Worm (Caenorhabditis elegans): ENCODE data around the gene F01D5.2.
"Not testable (repeated sequence)": the region's sequence is repeated elsewhere in the genome, so short reads cannot be mapped to it uniquely, and the experiment has no call there.

Gene F01D5.2

ce11 chrII:14032705-14033104 is 33.8 kb upstream of the F01D5.2 start (continued):
- TF ChIP-seq ceh-79 (tag; optimal IDR thresholded peaks at IDR 0.05) (no peak), Y56A3A.18 (GFP tag; IDR thresholded peaks at IDR 0.05) (no peak), let-607 (tag; optimal IDR thresholded peaks at IDR 0.05) (no peak), Y53F4B.3 (GFP tag; IDR thresholded peaks at IDR 0.05) (no peak), ztf-6 (GFP tag; IDR thresholded peaks at IDR 0.05) (no peak), ccch-3 (GFP tag; optimal IDR thresholded peaks at IDR 0.05) (no peak), mxl-1 (tag; optimal IDR thresholded peaks at IDR 0.05) (peak; percentile 14), Y53G8AR.9 (GFP tag; conservative IDR thresholded peaks at IDR 0.05) (no peak; the same call in 1 of the 2 replicates), sea-2 (GFP tag; IDR thresholded peaks at IDR 0.05) (no peak), ama-1 (optimal IDR thresholded peaks at IDR 0.05) (no peak), ama-1 (GFP tag; optimal IDR thresholded peaks at IDR 0.05) (no peak), sdz-38 (tag; optimal IDR thresholded peaks at IDR 0.05) (no peak), ZK185.1 (tag; optimal IDR thresholded peaks at IDR 0.05; ENCODE audit: poor library complexity, severe bottlenecking) (no peak), bed-1 (GFP tag; IDR thresholded peaks at IDR 0.05) (no peak), lag-1 (GFP tag; IDR thresholded peaks at IDR 0.05) (no peak), lin-40 (tag; optimal IDR thresholded peaks at IDR 0.05) (no peak), ztf-22 (GFP tag; optimal IDR thresholded peaks at IDR 0.05) (no peak), ets-4 (GFP tag; optimal IDR thresholded peaks at IDR 0.05) (no peak), aptf-3 (GFP tag; IDR thresholded peaks at IDR 0.05) (peak; percentile 49; the same call in 1 of the 2 replicates), die-1 (tag; optimal IDR thresholded peaks at IDR 0.05) (no peak), C17E4.6 (GFP tag; IDR thresholded peaks at IDR 0.05) (no peak), lin-26 (GFP tag; IDR thresholded peaks at IDR 0.05) (no peak), snpc-1.3 (tag; optimal IDR thresholded peaks at IDR 0.05; ENCODE audit: insufficient read depth) (no peak), B0035.1 (tag; optimal IDR thresholded peaks at IDR 0.05) (no peak), attf-6 (GFP tag; IDR thresholded peaks at IDR 0.05) (no peak), mcd-1 (GFP tag; IDR thresholded peaks at IDR 0.05) (peak; percentile 32; the same call in 1 of the 2 replicates), snpc-4 (GFP tag; optimal IDR thresholded peaks at IDR 0.05) (no peak), snpc-4 (tag; optimal IDR thresholded peaks at IDR 0.05) (no peak), ekl-4 (GFP tag; IDR thresholded peaks at IDR 0.05) (no peak), pbrm-1 (GFP tag; IDR thresholded peaks at IDR 0.05) (no peak), fkh-3 (tag; optimal IDR thresholded peaks at IDR 0.05) (no peak), B0336.3 (GFP tag; IDR thresholded peaks at IDR 0.05) (0 out of 2 replicates have a peak, but pooled peaks have one; percentile 56), tlf-1 (GFP tag; optimal IDR thresholded peaks at IDR 0.05) (no peak), atf-7 (tag; optimal IDR thresholded peaks at IDR 0.05) (no peak)

ce11 chrII:14021230-14021629 is 22.4 kb upstream of the F01D5.2 start, which contains the start of gene F01D5.10:
Gene F01D5.10 (minus strand): TSS chrII:14021330.
- TF ChIP-seq ekl-4 (GFP tag; IDR thresholded peaks at IDR 0.05); Y56A3A.18 (GFP tag; IDR thresholded peaks at IDR 0.05); ztf-22 (GFP tag; optimal IDR thresholded peaks at IDR 0.05): not testable (repeated sequence)

ce11 chrII:14019625-14020024 is 20.8 kb upstream of the F01D5.2 start:
- TF ChIP-seq hsf-1 (GFP tag; IDR thresholded peaks at IDR 0.05) (peak; percentile 60; the same call in 1 of the 2 replicates), bed-2 (GFP tag; IDR thresholded peaks at IDR 0.05) (0 out of 2 replicates have a peak, but pooled peaks have one; percentile 27), egl-44 (GFP tag; IDR thresholded peaks at IDR 0.05) (peak; percentile 45; the same call in 1 of the 2 replicates), K11D2.4 (GFP tag; IDR thresholded peaks at IDR 0.05) (0 out of 2 replicates have a peak, but pooled peaks have one; percentile 19), mcd-1 (GFP tag; IDR thresholded peaks at IDR 0.05) (peak; percentile 61), ekl-4 (GFP tag; IDR thresholded peaks at IDR 0.05) (peak; percentile 56), ztf-6 (GFP tag; IDR thresholded peaks at IDR 0.05) (peak; percentile 12; the same call in 1 of the 2 replicates), let-526 (GFP tag; IDR thresholded peaks at IDR 0.05) (peak; percentile 72; the same call in 1 of the 2 replicates), F33H1.4 (GFP tag; IDR thresholded peaks at IDR 0.05) (0 out of 2 replicates have a peak, but pooled peaks have one; percentile 9), lag-1 (GFP tag; IDR thresholded peaks at IDR 0.05) (0 out of 2 replicates have a peak, but pooled peaks have one; percentile 43), ceh-58 (GFP tag; IDR thresholded peaks at IDR 0.05) (peak; percentile 92; the same call in 1 of the 2 replicates), F52B5.7 (tag; optimal IDR thresholded peaks at IDR 0.05) (peak; percentile 18), egl-18 (GFP tag; IDR thresholded peaks at IDR 0.05) (0 out of 2 replicates have a peak, but pooled peaks have one; percentile 61), ets-4 (GFP tag; optimal IDR thresholded peaks at IDR 0.05) (peak; percentile 13), ztf-25 (GFP tag; IDR thresholded peaks at IDR 0.05) (peak; percentile 81), attf-5 (GFP tag; optimal IDR thresholded peaks at IDR 0.05) (peak; percentile 14), D2030.7 (GFP tag; IDR thresholded peaks at IDR 0.05) (peak; percentile 40; the same call in 1 of the 2 replicates), cebp-2 (GFP tag; IDR thresholded peaks at IDR 0.05) (peak; percentile 88; the same call in 1 of the 2 replicates)

Data from whole organism, young adult.